Fruit fly (Drosophila melanogaster) whole organism, embryonic: ENCODE results near the gene CG16789.
A peak's percentile ranks its signal among the peaks of the same experiment; 100 is the strongest.

Source experiments
- Asciz ChIP-seq: fragments of 200-800 bp; sonication (Bioruptor generic); optimal IDR thresholded peaks from 2 replicates; lab custom pipeline; 2017; ENCODE audit warnings: missing biosample characterization, mild to moderate bottlenecking, missing genetic modification characterization, missing genetic modification reagents
- Atf3 ChIP-seq: fragments of 200-800 bp; sonication (Bioruptor generic); optimal IDR thresholded peaks from 3 replicates; lab custom pipeline; 2016; ENCODE audit warnings: missing biosample characterization, missing genetic modification characterization
- BEAF-32 ChIP-seq: fragments of 200-800 bp; sonication (Bioruptor generic); optimal IDR thresholded peaks from 3 replicates; lab custom pipeline; 2017; ENCODE audit warnings: missing biosample characterization, missing genetic modification characterization, mild to moderate bottlenecking, moderate library complexity, missing genetic modification reagents
- Bgb ChIP-seq: fragments of 200-800 bp; sonication (Bioruptor generic); IDR thresholded peaks from 2 replicates; pipeline ENCODE4 v1.3.6; 2022; ENCODE audit warnings: missing biosample characterization, missing genetic modification characterization; ENCODE audit not compliant: partially characterized antibody
- CG10267 ChIP-seq: fragments of 200-800 bp; sonication (Bioruptor generic); optimal IDR thresholded peaks from 2 replicates; lab custom pipeline; 2018; ENCODE audit warnings: missing biosample characterization, mild to moderate bottlenecking, missing genetic modification characterization, moderate library complexity
- CG10321 ChIP-seq: fragments of 200-800 bp; sonication (Bioruptor generic); IDR thresholded peaks from 2 replicates; pipeline ENCODE4 v1.3.6; 2022; ENCODE audit warnings: missing biosample characterization, missing genetic modification characterization
- CG11093 ChIP-seq: fragments of 200-800 bp; sonication (Bioruptor generic); IDR thresholded peaks from 3 replicates; pipeline ENCODE4 v1.3.6; 2022; ENCODE audit warnings: missing biosample characterization, missing genetic modification characterization
- CG12236 ChIP-seq: fragments of 200-800 bp; sonication (Bioruptor generic); optimal IDR thresholded peaks from 2 replicates; lab custom pipeline; 2016; ENCODE audit warnings: missing biosample characterization, missing genetic modification characterization
- CG13775 ChIP-seq: fragments of 200-800 bp; sonication (Bioruptor generic); optimal IDR thresholded peaks from 3 replicates; lab custom pipeline; 2017; ENCODE audit warnings: missing biosample characterization, mild to moderate bottlenecking, missing genetic modification characterization
- CG14710 ChIP-seq: fragments of 200-800 bp; sonication (Bioruptor generic); optimal IDR thresholded peaks from 3 replicates; lab custom pipeline; 2019; ENCODE audit warnings: missing biosample characterization, mild to moderate bottlenecking, missing genetic modification characterization, moderate library complexity
- CG1647 ChIP-seq: fragments of 200-800 bp; sonication (Bioruptor generic); optimal IDR thresholded peaks from 3 replicates; lab custom pipeline; 2016; ENCODE audit warnings: missing biosample characterization, missing genetic modification characterization
- CG17385 ChIP-seq: fragments of 200-800 bp; sonication (Bioruptor generic); optimal IDR thresholded peaks from 3 replicates; lab custom pipeline; 2018; ENCODE audit warnings: missing biosample characterization, mild to moderate bottlenecking, missing genetic modification characterization
- CG17912 ChIP-seq: fragments of 200-800 bp; sonication (Bioruptor generic); optimal IDR thresholded peaks from 2 replicates; lab custom pipeline; 2018; ENCODE audit warnings: missing biosample characterization, mild to moderate bottlenecking, missing genetic modification characterization
- CG18011 ChIP-seq: fragments of 200-800 bp; sonication (Bioruptor generic); optimal IDR thresholded peaks from 2 replicates; lab custom pipeline; 2017; ENCODE audit warnings: missing biosample characterization, missing genetic modification characterization, mild to moderate bottlenecking, moderate library complexity, missing genotype
- CG30020 ChIP-seq: fragments of 200-800 bp; optimal IDR thresholded peaks from 2 replicates; lab custom pipeline; 2019; ENCODE audit warnings: missing biosample characterization, mild to moderate bottlenecking, missing genetic modification characterization, moderate library complexity
- CG33557 ChIP-seq: fragments of 200-800 bp; sonication (Bioruptor generic); optimal IDR thresholded peaks from 2 replicates; lab custom pipeline; 2019; ENCODE audit warnings: missing biosample characterization, mild to moderate bottlenecking, missing genetic modification characterization, moderate library complexity
- CG4707 ChIP-seq: fragments of 200-800 bp; sonication (Bioruptor generic); optimal IDR thresholded peaks from 2 replicates; lab custom pipeline; 2018; ENCODE audit warnings: missing biosample characterization, mild to moderate bottlenecking, missing genetic modification characterization, moderate library complexity
- CG6765 ChIP-seq: fragments of 200-800 bp; sonication (Bioruptor generic); optimal IDR thresholded peaks from 3 replicates; lab custom pipeline; 2017; ENCODE audit warnings: missing biosample characterization, mild to moderate bottlenecking, missing genetic modification characterization
- CG6791 ChIP-seq: fragments of 200-800 bp; sonication (Bioruptor generic); IDR thresholded peaks from 3 replicates; pipeline ENCODE4 v1.3.6; 2022; ENCODE audit warnings: missing biosample characterization, missing genetic modification characterization; ENCODE audit not compliant: partially characterized antibody
- CG9437 ChIP-seq: fragments of 200-800 bp; sonication (Bioruptor generic); optimal IDR thresholded peaks from 2 replicates; lab custom pipeline; 2018; ENCODE audit warnings: missing biosample characterization, mild to moderate bottlenecking, missing genetic modification characterization
- CG9876 ChIP-seq: fragments of 200-800 bp; sonication (Bioruptor generic); optimal IDR thresholded peaks from 2 replicates; lab custom pipeline; 2016; ENCODE audit warnings: missing biosample characterization, missing genetic modification characterization
- CTCF ChIP-seq: fragments of 200-800 bp; sonication (Bioruptor generic); optimal IDR thresholded peaks from 2 replicates; lab custom pipeline; 2017; ENCODE audit warnings: missing biosample characterization, mild to moderate bottlenecking, missing genetic modification characterization, moderate library complexity
- D19A ChIP-seq: fragments of 200-800 bp; optimal IDR thresholded peaks from 3 replicates; lab custom pipeline; 2019; ENCODE audit warnings: missing biosample characterization, mild to moderate bottlenecking, missing genetic modification characterization, moderate library complexity
- Drgx ChIP-seq: fragments of 200-800 bp; sonication (Bioruptor generic); IDR thresholded peaks from 2 replicates; pipeline ENCODE4 v1.3.6; 2022; ENCODE audit warnings: missing biosample characterization, missing genetic modification characterization
- H15 ChIP-seq: fragments of 200-800 bp; sonication (Bioruptor generic); IDR thresholded peaks from 3 replicates; pipeline ENCODE4 v1.3.6; 2022; ENCODE audit warnings: missing biosample characterization, missing genetic modification characterization
- Med ChIP-seq: fragments of 200-800 bp; sonication (Bioruptor generic); peaks from one replicate; lab custom pipeline; 2016; ENCODE audit warnings: missing biosample characterization, missing genetic modification characterization, mild to moderate bottlenecking, inconsistent platforms, moderate library complexity
- Ravus ChIP-seq: fragments of 200-800 bp; sonication (Bioruptor generic); IDR thresholded peaks from 2 replicates; pipeline ENCODE4 v1.3.6; 2022; ENCODE audit warnings: missing biosample characterization, missing genetic modification characterization
- al ChIP-seq: fragments of 200-800 bp; sonication (Bioruptor generic); IDR thresholded peaks from 2 replicates; pipeline ENCODE4 v1.3.6; 2022; ENCODE audit warnings: missing biosample characterization, missing genetic modification characterization
- bab2 ChIP-seq: fragments of 200-800 bp; sonication (Bioruptor generic); optimal IDR thresholded peaks from 2 replicates; lab custom pipeline; 2016; ENCODE audit warnings: missing biosample characterization, missing genetic modification characterization
- bcd ChIP-seq: fragments of 200-800 bp; sonication (Bioruptor generic); optimal IDR thresholded peaks from 2 replicates; lab custom pipeline; 2017; ENCODE audit warnings: missing biosample characterization, mild to moderate bottlenecking, missing genetic modification characterization
- br ChIP-seq: fragments of >200 bp; optimal IDR thresholded peaks from 2 replicates; lab custom pipeline; 2017
- bsh ChIP-seq, 2 experiments: fragments of 200-800 bp; sonication (Bioruptor generic); optimal IDR thresholded peaks; 2 replicates each; lab custom pipeline; 2017 to 2018; ENCODE audit warnings: mild to moderate bottlenecking in 2 of 2, missing biosample characterization in 2 of 2, missing genetic modification characterization in 2 of 2, moderate library complexity in 1 of 2
- chm ChIP-seq: fragments of 200-800 bp; sonication (Bioruptor generic); IDR thresholded peaks from 2 replicates; pipeline ENCODE4 v1.3.6; 2022; ENCODE audit warnings: missing biosample characterization, missing genetic modification characterization
- danr ChIP-seq: fragments of 200-800 bp; sonication (Bioruptor generic); IDR thresholded peaks from 2 replicates; pipeline ENCODE4 v1.3.6; 2022; ENCODE audit warnings: missing biosample characterization, missing genetic modification characterization
- dimm ChIP-seq: fragments of 200-800 bp; sonication (Bioruptor generic); IDR thresholded peaks from 2 replicates; pipeline ENCODE4 v1.3.6; 2022; ENCODE audit warnings: missing biosample characterization, missing genetic modification characterization
- dmrt99B ChIP-seq: fragments of 200-800 bp; sonication (Bioruptor generic); optimal IDR thresholded peaks from 2 replicates; lab custom pipeline; 2018; ENCODE audit warnings: missing biosample characterization, mild to moderate bottlenecking, missing genetic modification characterization, moderate library complexity
- dysf ChIP-seq: fragments of 200-800 bp; sonication (Bioruptor generic); IDR thresholded peaks from 3 replicates; pipeline ENCODE4 v1.3.6; 2022; ENCODE audit warnings: missing biosample characterization, missing genetic modification characterization
- eyg ChIP-seq: fragments of 200-800 bp; sonication (Bioruptor generic); optimal IDR thresholded peaks from 3 replicates; lab custom pipeline; 2016; ENCODE audit warnings: missing biosample characterization, missing genetic modification characterization
- gem ChIP-seq: fragments of 200-800 bp; sonication (Bioruptor generic); optimal IDR thresholded peaks from 2 replicates; lab custom pipeline; 2019; ENCODE audit warnings: missing biosample characterization, mild to moderate bottlenecking, missing genetic modification characterization, moderate library complexity
- gfzf ChIP-seq: fragments of 200-800 bp; sonication (Bioruptor generic); optimal IDR thresholded peaks from 2 replicates; lab custom pipeline; 2016; ENCODE audit warnings: missing biosample characterization, mild to moderate bottlenecking, missing genetic modification characterization, moderate library complexity
- gro ChIP-seq: fragments of 200-800 bp; sonication (Bioruptor generic); optimal IDR thresholded peaks from 2 replicates; lab custom pipeline; 2016; ENCODE audit warnings: missing biosample characterization, missing genetic modification characterization
- hb ChIP-seq: fragments of 200-800 bp; sonication (Bioruptor generic); IDR thresholded peaks from 3 replicates; pipeline ENCODE4 v1.3.6; 2022; ENCODE audit warnings: missing biosample characterization, missing genetic modification characterization; ENCODE audit not compliant: partially characterized antibody
- kni ChIP-seq: fragments of 200-800 bp; sonication (Bioruptor generic); optimal IDR thresholded peaks from 3 replicates; lab custom pipeline; 2017; ENCODE audit warnings: mild to moderate bottlenecking, missing biosample characterization, missing genetic modification reagents, missing genetic modification characterization
- nerfin-2 ChIP-seq: fragments of 200-800 bp; sonication (Bioruptor generic); IDR thresholded peaks from 2 replicates; pipeline ENCODE4 v1.3.6; 2022; ENCODE audit warnings: missing biosample characterization, missing genetic modification characterization; ENCODE audit not compliant: partially characterized antibody
- org-1 ChIP-seq: fragments of 200-800 bp; sonication (Bioruptor generic); optimal IDR thresholded peaks from 2 replicates; lab custom pipeline; 2017; ENCODE audit warnings: missing biosample characterization, missing genetic modification characterization
- pita ChIP-seq: fragments of 200-800 bp; sonication (Bioruptor generic); optimal IDR thresholded peaks from 2 replicates; lab custom pipeline; 2017; ENCODE audit warnings: missing biosample characterization, mild to moderate bottlenecking, missing genetic modification characterization
- sd ChIP-seq: fragments of 200-800 bp; sonication (Bioruptor generic); optimal IDR thresholded peaks from 3 replicates; lab custom pipeline; 2018; ENCODE audit warnings: missing biosample characterization, mild to moderate bottlenecking, missing genetic modification characterization, moderate library complexity
- so ChIP-seq: fragments of 200-800 bp; sonication (Bioruptor generic); IDR thresholded peaks from 3 replicates; pipeline ENCODE4 v1.3.6; 2022; ENCODE audit warnings: missing biosample characterization, missing genetic modification characterization
- stc ChIP-seq: fragments of 200-800 bp; sonication (Bioruptor generic); IDR thresholded peaks from 2 replicates; pipeline ENCODE4 v1.3.6; 2022; ENCODE audit warnings: missing biosample characterization, missing genetic modification characterization
- tna ChIP-seq: fragments of 200-800 bp; sonication (Bioruptor generic); IDR thresholded peaks from 2 replicates; pipeline ENCODE4 v1.3.6; 2022; ENCODE audit warnings: missing biosample characterization, missing genetic modification characterization; ENCODE audit not compliant: partially characterized antibody

Gene CG16789

dm6 chr3R:9572929-9573811, 7.2 kb downstream of the CG16789 start (continued):
- TF ChIP-seq bsh (GFP tag; optimal IDR thresholded peaks at IDR 0.05; lab: Kevin White, UChicago) (no peak), CG33557 (GFP tag; lab: Kevin White, UChicago) (no peak), CG9437 (GFP tag; lab: Kevin White, UChicago) (no peak), sd (peak; percentile 76), gro (GFP tag; lab: Kevin White, UChicago) (no peak), D19A (tag; lab: Kevin White, UChicago) (no peak), CG4707 (GFP tag; lab: Kevin White, UChicago) (peak; percentile 3), CG18011 (GFP tag; lab: Kevin White, UChicago) (no peak), Bgb (GFP tag; lab: Robert Waterston, UW) (peak; percentile 43; the same call in 1 of the 2 replicates), al (GFP tag; lab: Robert Waterston, UW) (no peak), dimm (GFP tag; lab: Robert Waterston, UW) (no peak), hb (GFP tag; lab: Robert Waterston, UW) (0 out of 3 replicates have a peak, but pooled peaks have one; percentile 39), CG10267 (no peak), CG17912 (GFP tag; lab: Kevin White, UChicago) (no peak), Atf3 (GFP tag; lab: Kevin White, UChicago) (no peak), CG30020 (no peak), Drgx (no peak), kni (no peak), tna (GFP tag; lab: Robert Waterston, UW) (peak; percentile 55; the same call in 1 of the 2 replicates), H15 (GFP tag; lab: Robert Waterston, UW) (no peak), CTCF (GFP tag; lab: Kevin White, UChicago) (no peak), bab2 (no peak), CG9876 (GFP tag; lab: Kevin White, UChicago) (no peak), CG10321 (no peak), CG17385 (peak; percentile 12), Asciz (GFP tag; lab: Kevin White, UChicago) (no peak), CG14710 (no peak), gfzf (GFP tag; lab: Kevin White, UChicago) (no peak), bcd (GFP tag; lab: Kevin White, UChicago) (no peak), Ravus (GFP tag; lab: Robert Waterston, UW) (no peak), danr (GFP tag; lab: Robert Waterston, UW) (no peak), org-1 (GFP tag; lab: Kevin White, UChicago) (no peak), eyg (GFP tag; lab: Kevin White, UChicago) (no peak), pita (no peak), CG1647 (no peak), CG6791 (GFP tag; lab: Robert Waterston, UW) (no peak; the same call in 2 of the 3 replicates), chm (no peak), so (GFP tag; lab: Robert Waterston, UW) (no peak), CG12236 (GFP tag; lab: Kevin White, UChicago) (no peak), br (lab: Kevin White, UChicago) (no peak), Med (GFP tag; lab: Kevin White, UChicago) (peak; percentile 80), CG6765 (GFP tag; lab: Kevin White, UChicago) (no peak), CG13775 (no peak), gem (tag; lab: Kevin White, UChicago) (no peak), dmrt99B (no peak), CG11093 (GFP tag; lab: Robert Waterston, UW) (no peak), nerfin-2 (no peak), stc (GFP tag; lab: Robert Waterston, UW) (no peak), BEAF-32 (GFP tag; lab: Kevin White, UChicago) (no peak), dysf (no peak)
